Fruit fly (Drosophila melanogaster) whole organism, wandering third instar larva: ENCODE measurements around the gene Chd1.

Experiments used
- Abd-B ChIP-seq: fragments of >200 bp; optimal IDR thresholded peaks from 2 replicates; lab custom pipeline; 2017; ENCODE audit warnings: missing biosample characterization, missing genetic modification characterization
- CG32264 ChIP-seq: fragments of 200-800 bp; sonication (Bioruptor generic); optimal IDR thresholded peaks from 2 replicates; lab custom pipeline; 2016; ENCODE audit warnings: missing biosample characterization, missing genetic modification characterization
- CG9705 ChIP-seq: fragments of 200-800 bp; sonication (Bioruptor generic); optimal IDR thresholded peaks from 2 replicates; lab custom pipeline; 2018; ENCODE audit warnings: missing biosample characterization, mild to moderate bottlenecking, missing genetic modification characterization
- CrebA ChIP-seq: fragments of 200-800 bp; sonication (Bioruptor generic); optimal IDR thresholded peaks from 2 replicates; lab custom pipeline; 2016; ENCODE audit warnings: missing biosample characterization, mild to moderate bottlenecking, missing genetic modification characterization, borderline replicate concordance
- Dfd ChIP-seq: fragments of >200 bp; optimal IDR thresholded peaks from 2 replicates; lab custom pipeline; 2017; ENCODE audit warnings: missing biosample characterization, missing genetic modification characterization
- Dif ChIP-seq: fragments of 200-275, 200-300 bp; sonication (Bioruptor generic); optimal IDR thresholded peaks from 2 replicates; lab custom pipeline; 2018; ENCODE audit warnings: missing biosample characterization, missing genetic modification characterization; ENCODE audit not compliant: partially characterized antibody
- GATAd ChIP-seq: sonication (Bioruptor generic); optimal IDR thresholded peaks from 2 replicates; lab custom pipeline; 2016; ENCODE audit warnings: missing biosample characterization, missing genetic modification characterization
- HLH106 ChIP-seq: fragments of 200-800 bp; optimal IDR thresholded peaks from 3 replicates; lab custom pipeline; 2019; ENCODE audit warnings: missing biosample characterization, mild to moderate bottlenecking, missing genetic modification characterization, moderate library complexity
- Hnf4 ChIP-seq: fragments of 200-800 bp; sonication (Bioruptor generic); optimal IDR thresholded peaks from 2 replicates; lab custom pipeline; 2016; ENCODE audit warnings: missing biosample characterization, mild to moderate bottlenecking, missing genetic modification characterization
- Hr78 ChIP-seq: fragments of >200 bp; optimal IDR thresholded peaks from 2 replicates; lab custom pipeline; 2017; ENCODE audit warnings: missing biosample characterization, missing genetic modification characterization
- Hr83 ChIP-seq: fragments of 200-300 bp; sonication (Bioruptor generic); optimal IDR thresholded peaks from 2 replicates; lab custom pipeline; 2016; ENCODE audit warnings: missing biosample characterization, mild to moderate bottlenecking, missing genetic modification characterization, moderate library complexity; ENCODE audit not compliant: poor library complexity, severe bottlenecking
- Jra ChIP-seq: sonication (Bioruptor generic); optimal IDR thresholded peaks from 2 replicates; lab custom pipeline; 2016; ENCODE audit warnings: missing biosample characterization, missing genetic modification characterization
- Mio ChIP-seq: sonication (Bioruptor generic); optimal IDR thresholded peaks from 2 replicates; lab custom pipeline; 2016; ENCODE audit warnings: missing biosample characterization, missing genetic modification characterization
- Myc ChIP-seq: fragments of >200 bp; optimal IDR thresholded peaks from 2 replicates; lab custom pipeline; 2017
- N ChIP-seq: fragments of >200 bp; optimal IDR thresholded peaks from 2 replicates; lab custom pipeline; 2018; ENCODE audit warnings: missing biosample characterization, missing external identifiers, missing genetic modification characterization
- OdsH ChIP-seq: fragments of 200-800 bp; sonication (Bioruptor generic); optimal IDR thresholded peaks from 2 replicates; lab custom pipeline; 2016; ENCODE audit warnings: missing biosample characterization, mild to moderate bottlenecking, missing genetic modification characterization
- Rel ChIP-seq, 2 experiments: fragments of 200-800 bp; sonication (Bioruptor generic) in 1 of 2; optimal IDR thresholded peaks; 2 replicates in 1 of 2; 3 replicates in 1 of 2; lab custom pipeline; 2016 to 2019; ENCODE audit warnings: mild to moderate bottlenecking in 2 of 2, missing biosample characterization in 2 of 2, missing genetic modification characterization in 2 of 2, moderate library complexity in 1 of 2
- Sp1 ChIP-seq: fragments of 200-800 bp; sonication (Bioruptor generic); optimal IDR thresholded peaks from 3 replicates; lab custom pipeline; 2019; ENCODE audit warnings: missing biosample characterization, mild to moderate bottlenecking, missing genetic modification characterization, moderate library complexity
- Vsx2 ChIP-seq: fragments of 200-300, 225-300 bp; sonication (Bioruptor generic); optimal IDR thresholded peaks from 2 replicates; lab custom pipeline; 2018; ENCODE audit warnings: missing biosample characterization, missing genetic modification characterization; ENCODE audit not compliant: partially characterized antibody
- br ChIP-seq: fragments of 200-800 bp; sonication (Bioruptor generic); optimal IDR thresholded peaks from 2 replicates; lab custom pipeline; 2016; ENCODE audit warnings: missing biosample characterization, missing genetic modification characterization
- brk ChIP-seq: fragments of 200-800 bp; sonication (Bioruptor generic); optimal IDR thresholded peaks from 2 replicates; lab custom pipeline; 2016; ENCODE audit warnings: missing biosample characterization, mild to moderate bottlenecking, missing genetic modification characterization
- dl ChIP-seq, 2 experiments: fragments of 175-275, 200-275 bp in 1 of 2; fragments of 200-275 bp in 1 of 2; sonication (Bioruptor generic); optimal IDR thresholded peaks; lab custom pipeline; 2018; ENCODE audit warnings: mild to moderate bottlenecking in 2 of 2, missing biosample characterization in 2 of 2, missing genetic modification characterization in 2 of 2, moderate library complexity in 2 of 2; ENCODE audit not compliant: partially characterized antibody in 2 of 2, insufficient read depth in 1 of 2
- dmrt93B ChIP-seq: fragments of 200-800 bp; sonication (Bioruptor generic); optimal IDR thresholded peaks from 2 replicates; lab custom pipeline; 2018; ENCODE audit warnings: missing biosample characterization, mild to moderate bottlenecking, missing genetic modification characterization
- dsf ChIP-seq: sonication (Bioruptor generic); optimal IDR thresholded peaks from 2 replicates; lab custom pipeline; 2016; ENCODE audit warnings: missing biosample characterization, missing genetic modification characterization, borderline replicate concordance
- ey ChIP-seq: fragments of 200-800 bp; sonication (Bioruptor generic); optimal IDR thresholded peaks from 2 replicates; lab custom pipeline; 2016; ENCODE audit warnings: missing biosample characterization, missing genetic modification characterization
- foxo ChIP-seq, 2 experiments: fragments of 200-800 bp; sonication (Bioruptor generic); optimal IDR thresholded peaks; 2 replicates in 1 of 2; 3 replicates in 1 of 2; lab custom pipeline; 2016 to 2017; ENCODE audit warnings: missing biosample characterization in 2 of 2, missing genetic modification characterization in 2 of 2
- fru ChIP-seq: fragments of 200-800 bp; sonication (Bioruptor generic); optimal IDR thresholded peaks from 3 replicates; lab custom pipeline; 2016; ENCODE audit warnings: missing biosample characterization, mild to moderate bottlenecking, missing genetic modification characterization
- h ChIP-seq: fragments of 200-800 bp; sonication (Bioruptor generic); optimal IDR thresholded peaks from 3 replicates; lab custom pipeline; 2016; ENCODE audit warnings: missing biosample characterization, mild to moderate bottlenecking, missing genetic modification characterization
- jim ChIP-seq: fragments of 175-275, 200-325 bp; sonication (Bioruptor generic); optimal IDR thresholded peaks from 2 replicates; lab custom pipeline; 2016; ENCODE audit warnings: missing biosample characterization, mild to moderate bottlenecking, missing genetic modification characterization
- lola ChIP-seq: fragments of >200 bp; optimal IDR thresholded peaks from 2 replicates; lab custom pipeline; 2017; ENCODE audit warnings: missing biosample characterization, missing genetic modification characterization
- pan ChIP-seq: fragments of >200 bp; optimal IDR thresholded peaks from 2 replicates; lab custom pipeline; 2017
- psq ChIP-seq: fragments of 200-800 bp; sonication (Bioruptor generic); optimal IDR thresholded peaks from 3 replicates; lab custom pipeline; 2017; ENCODE audit warnings: missing biosample characterization, mild to moderate bottlenecking, missing genetic modification characterization, moderate library complexity
- rgr ChIP-seq: fragments of 200-800 bp; sonication (Bioruptor generic); optimal IDR thresholded peaks from 3 replicates; lab custom pipeline; 2016; ENCODE audit warnings: missing biosample characterization, mild to moderate bottlenecking, missing genetic modification characterization
- sage ChIP-seq: fragments of 200-800 bp; sonication (Bioruptor generic); optimal IDR thresholded peaks from 2 replicates; lab custom pipeline; 2016; ENCODE audit warnings: missing biosample characterization, mild to moderate bottlenecking, missing genetic modification characterization
- sv ChIP-seq: fragments of 200-800 bp; sonication (Bioruptor generic); optimal IDR thresholded peaks from 3 replicates; lab custom pipeline; 2016; ENCODE audit warnings: missing biosample characterization, missing genetic modification characterization
- tai ChIP-seq: sonication (Bioruptor generic); optimal IDR thresholded peaks from 2 replicates; lab custom pipeline; 2016; ENCODE audit warnings: missing biosample characterization, missing genetic modification characterization
- usp ChIP-seq: fragments of >200 bp; optimal IDR thresholded peaks from 2 replicates; lab custom pipeline; 2017; ENCODE audit warnings: missing biosample characterization, missing genetic modification characterization
- woc ChIP-seq: sonication (Bioruptor generic); optimal IDR thresholded peaks from 2 replicates; lab custom pipeline; 2016; ENCODE audit warnings: missing biosample characterization, mild to moderate bottlenecking, missing genetic modification characterization

Gene Chd1

DNA sequence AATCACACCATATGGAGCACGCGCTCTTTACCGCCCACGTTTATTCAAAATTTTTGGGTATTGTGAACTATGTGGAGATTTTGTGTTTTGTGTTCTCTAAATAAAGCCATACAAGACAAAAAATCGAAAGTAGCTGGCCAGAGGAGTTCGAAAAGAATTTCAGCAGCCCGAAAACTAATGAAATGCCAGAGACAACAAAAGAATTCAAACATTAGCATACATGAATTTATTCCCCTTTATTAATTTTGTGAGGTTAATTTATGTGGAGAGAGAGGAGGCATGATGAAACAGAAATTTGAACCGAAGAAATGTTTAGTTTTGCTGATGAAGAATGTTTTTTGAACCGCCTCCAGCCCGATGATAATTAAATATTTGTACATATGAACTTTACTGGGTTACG, 18.7 kb upstream of the Chd1 start:
- no peak for TF ChIP-seq dl (GFP tag; optimal IDR thresholded peaks at IDR 0.05; lab: Kevin White, UChicago; ENCODE audit: insufficient read depth in 1 of 2, partially characterized antibody in 2 of 2)
- no peak for TF ChIP-seq Rel (GFP tag; optimal IDR thresholded peaks at IDR 0.05; lab: Kevin White, UChicago)
- TF ChIP-seq Rel (tag; optimal IDR thresholded peaks at IDR 0.05; lab: Kevin White, UChicago) = no peak
- TF ChIP-seq h (GFP tag; lab: Kevin White, UChicago) = no peak
- no peak for TF ChIP-seq foxo (GFP tag; optimal IDR thresholded peaks at IDR 0.05; lab: Kevin White, UChicago)

DNA sequence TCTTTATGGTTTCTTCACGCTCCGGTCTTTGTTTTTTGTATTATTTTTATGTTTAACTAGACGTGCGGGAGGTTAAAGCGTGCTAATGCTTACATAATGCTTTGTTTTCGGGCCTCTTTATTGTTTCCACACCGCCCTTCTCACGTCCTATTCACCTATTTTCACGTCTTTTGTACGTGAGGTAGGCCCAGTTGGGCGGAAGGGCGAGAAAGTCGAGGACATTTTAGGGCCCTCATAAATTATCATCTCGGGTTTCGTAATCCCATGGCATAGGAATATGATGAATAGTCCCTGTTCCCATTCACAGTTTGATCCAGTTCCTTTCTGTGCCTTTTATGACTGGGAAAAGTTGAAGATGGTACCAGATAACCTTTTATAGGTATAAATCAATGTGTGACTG, 18.0 kb upstream of the Chd1 start:
- TF ChIP-seq CG32264 (GFP tag; lab: Kevin White, UChicago) (no peak), Vsx2 (GFP tag; lab: Kevin White, UChicago) (no peak), fru (no peak), lola (GFP tag; lab: Kevin White, UChicago) (no peak), CG9705 (GFP tag; lab: Kevin White, UChicago) (no peak), Dfd (GFP tag; lab: Kevin White, UChicago) (no peak), Abd-B (GFP tag; lab: Kevin White, UChicago) (no peak), dsf (GFP tag; lab: Kevin White, UChicago) (no peak), psq (GFP tag; lab: Kevin White, UChicago) (no peak), sage (GFP tag; lab: Kevin White, UChicago) (no peak), h (GFP tag; lab: Kevin White, UChicago) (no peak)

DNA sequence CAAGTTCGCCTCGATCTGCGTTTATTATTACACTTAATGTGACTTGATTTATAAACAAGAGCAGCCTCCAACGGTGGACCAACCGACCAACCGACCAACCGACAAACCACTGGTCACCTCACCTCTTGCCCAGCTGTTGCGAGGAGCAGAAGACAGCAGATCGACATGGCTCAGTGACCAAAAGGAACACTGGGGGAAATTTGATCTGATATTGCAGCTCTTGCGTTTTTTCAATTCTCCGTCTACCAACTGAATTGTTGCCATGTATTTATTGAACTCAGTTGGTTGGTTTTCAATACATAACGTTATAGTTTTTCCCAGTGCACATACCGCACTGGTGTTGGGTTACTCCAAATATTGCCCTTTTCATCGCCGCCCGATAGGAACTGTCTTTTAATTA, 17.1 kb upstream of the Chd1 start:
- TF ChIP-seq psq (GFP tag; lab: Kevin White, UChicago) = peak; percentile 31
- TF ChIP-seq CG9705 (GFP tag; lab: Kevin White, UChicago) = no peak
- no peak for TF ChIP-seq Jra (GFP tag; lab: Kevin White, UChicago)
- TF ChIP-seq tai (GFP tag; lab: Kevin White, UChicago) = no peak
- TF ChIP-seq sv = no peak
- TF ChIP-seq Sp1 (GFP tag; lab: Kevin White, UChicago) = peak; percentile 36
- no peak for TF ChIP-seq dmrt93B (GFP tag; lab: Kevin White, UChicago)
- no peak for TF ChIP-seq Dfd (GFP tag; lab: Kevin White, UChicago)
- TF ChIP-seq GATAd (GFP tag; lab: Kevin White, UChicago) = no peak
- TF ChIP-seq foxo (GFP tag; optimal IDR thresholded peaks at IDR 0.05; lab: Kevin White, UChicago) = peak in 1 of 2 experiments; percentile 64
- TF ChIP-seq sage (GFP tag; lab: Kevin White, UChicago) = no peak
- no peak for TF ChIP-seq Hr83 (GFP tag; lab: Kevin White, UChicago)
- TF ChIP-seq Abd-B (GFP tag; lab: Kevin White, UChicago) = no peak
- no peak for TF ChIP-seq lola (GFP tag; lab: Kevin White, UChicago)
- TF ChIP-seq ey (GFP tag; lab: Kevin White, UChicago) = peak; percentile 22
- TF ChIP-seq Hnf4 (GFP tag; lab: Kevin White, UChicago) = peak; percentile 21
- no peak for TF ChIP-seq CrebA (GFP tag; lab: Kevin White, UChicago)
- peak; percentile 63 for TF ChIP-seq br (GFP tag; lab: Kevin White, UChicago)
- TF ChIP-seq Myc = no peak
- TF ChIP-seq Dif (GFP tag; lab: Kevin White, UChicago) = no peak
- TF ChIP-seq OdsH = peak; percentile 2
- peak; percentile 10 for TF ChIP-seq woc
- no peak for TF ChIP-seq dl (GFP tag; optimal IDR thresholded peaks at IDR 0.05; lab: Kevin White, UChicago; ENCODE audit: insufficient read depth in 1 of 2, partially characterized antibody in 2 of 2)
- no peak for TF ChIP-seq Rel (GFP tag; optimal IDR thresholded peaks at IDR 0.05; lab: Kevin White, UChicago)
- TF ChIP-seq Rel (tag; optimal IDR thresholded peaks at IDR 0.05; lab: Kevin White, UChicago) = no peak
- TF ChIP-seq HLH106 (tag; lab: Kevin White, UChicago) = peak; percentile 47
- no peak for TF ChIP-seq usp (GFP tag; lab: Kevin White, UChicago)
- TF ChIP-seq rgr (GFP tag; lab: Kevin White, UChicago) = peak; percentile 31
- no peak for TF ChIP-seq Vsx2 (GFP tag; lab: Kevin White, UChicago)
- peak; percentile 37 for TF ChIP-seq h (GFP tag; lab: Kevin White, UChicago)
- no peak for TF ChIP-seq brk
- no peak for TF ChIP-seq CG32264 (GFP tag; lab: Kevin White, UChicago)
- TF ChIP-seq fru = peak; percentile 62
- TF ChIP-seq Hr78 (GFP tag; lab: Kevin White, UChicago) = no peak
- no peak for TF ChIP-seq dsf (GFP tag; lab: Kevin White, UChicago)
- no peak for TF ChIP-seq pan (lab: Kevin White, UChicago)
- no peak for TF ChIP-seq N (GFP tag; lab: Kevin White, UChicago)
- no peak for TF ChIP-seq Mio (GFP tag; lab: Kevin White, UChicago)
- no peak for TF ChIP-seq jim
